Fruit fly (Drosophila melanogaster) whole organism, prepupa: Measurements from ENCODE around the gene Rbp9.

Source experiments
- Blimp-1 ChIP-seq: fragments of 200-800 bp; sonication (Bioruptor generic); optimal IDR thresholded peaks from 3 replicates; lab custom pipeline; 2017; ENCODE audit warnings: missing biosample characterization, missing genetic modification characterization, mild to moderate bottlenecking, moderate library complexity, missing genetic modification reagents
- CG10631 ChIP-seq: fragments of 200-800 bp; sonication (Bioruptor generic); optimal IDR thresholded peaks from 2 replicates; lab custom pipeline; 2016; ENCODE audit warnings: missing biosample characterization, missing genetic modification characterization
- CG1621 ChIP-seq: fragments of 200-800 bp; sonication (Bioruptor generic); optimal IDR thresholded peaks from 3 replicates; lab custom pipeline; 2018; ENCODE audit warnings: missing biosample characterization, mild to moderate bottlenecking, missing genetic modification characterization
- CG16779 ChIP-seq: fragments of 200-800 bp; sonication (Bioruptor generic); optimal IDR thresholded peaks from 3 replicates; lab custom pipeline; 2017; ENCODE audit warnings: missing biosample characterization, mild to moderate bottlenecking, missing genetic modification characterization
- CG32006 ChIP-seq: fragments of 200-800 bp; sonication (Bioruptor generic); optimal IDR thresholded peaks from 3 replicates; lab custom pipeline; 2017; ENCODE audit warnings: missing biosample characterization, mild to moderate bottlenecking, missing genetic modification characterization
- CG6163 ChIP-seq: fragments of 200-800 bp; sonication (Bioruptor generic); IDR thresholded peaks from 3 replicates; pipeline ENCODE4 v1.3.6; 2022; ENCODE audit warnings: missing biosample characterization, missing genetic modification characterization
- CG8632 ChIP-seq: fragments of 200-800 bp; sonication (Bioruptor generic); optimal IDR thresholded peaks from 3 replicates; lab custom pipeline; 2016; ENCODE audit warnings: missing biosample characterization, missing genetic modification characterization
- Gug ChIP-seq: fragments of 200-800 bp; sonication (Bioruptor generic); IDR thresholded peaks from 2 replicates; pipeline ENCODE4 v1.3.6; 2022; ENCODE audit warnings: missing biosample characterization, missing genetic modification characterization
- salr ChIP-seq, 2 experiments: fragments of 200-800 bp; sonication (Bioruptor generic); optimal IDR thresholded peaks; 3 replicates each; lab custom pipeline; 2016 to 2018; ENCODE audit warnings: missing biosample characterization in 2 of 2, missing genetic modification characterization in 2 of 2, mild to moderate bottlenecking in 1 of 2

DNA sequence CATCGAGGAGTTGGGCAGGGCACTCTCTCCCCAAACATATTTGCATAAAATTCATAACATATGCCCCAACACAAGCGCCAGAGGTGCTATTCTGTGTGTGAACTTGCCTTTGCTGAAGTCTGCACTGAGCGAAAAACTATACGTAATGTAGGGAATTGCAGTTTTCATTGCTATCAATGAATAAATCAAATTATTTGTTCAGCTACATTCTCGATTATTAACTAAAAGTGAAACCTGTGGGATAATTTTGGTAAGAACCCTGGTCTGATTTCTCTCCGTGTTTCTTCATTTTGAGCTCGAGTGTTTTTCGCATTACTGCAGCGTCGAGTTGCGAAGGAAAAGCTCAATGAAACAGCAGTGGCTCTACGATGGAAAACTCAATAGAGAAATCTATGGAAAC is 11.9 kb upstream of the Rbp9 start:
- TF ChIP-seq CG32006 (GFP tag; lab: Kevin White, UChicago): peak; percentile 50
- TF ChIP-seq Blimp-1 (GFP tag; lab: Kevin White, UChicago): no peak
- no peak for TF ChIP-seq salr (GFP tag; optimal IDR thresholded peaks at IDR 0.05; lab: Kevin White, UChicago)
- TF ChIP-seq CG8632 (GFP tag; lab: Kevin White, UChicago): no peak
- no peak for TF ChIP-seq CG16779
- TF ChIP-seq CG6163 (GFP tag; lab: Robert Waterston, UW): peak; percentile 38; the same call in 1 of the 3 replicates
- 0 out of 2 replicates have a peak, but pooled peaks have one; percentile 38 for TF ChIP-seq Gug
- TF ChIP-seq CG1621 (tag; lab: Kevin White, UChicago): no peak
- peak; percentile 4 for TF ChIP-seq CG10631
